Fruit fly (Drosophila melanogaster): ENCODE measurements around the gene FoxP.

FoxP gene

DNA sequence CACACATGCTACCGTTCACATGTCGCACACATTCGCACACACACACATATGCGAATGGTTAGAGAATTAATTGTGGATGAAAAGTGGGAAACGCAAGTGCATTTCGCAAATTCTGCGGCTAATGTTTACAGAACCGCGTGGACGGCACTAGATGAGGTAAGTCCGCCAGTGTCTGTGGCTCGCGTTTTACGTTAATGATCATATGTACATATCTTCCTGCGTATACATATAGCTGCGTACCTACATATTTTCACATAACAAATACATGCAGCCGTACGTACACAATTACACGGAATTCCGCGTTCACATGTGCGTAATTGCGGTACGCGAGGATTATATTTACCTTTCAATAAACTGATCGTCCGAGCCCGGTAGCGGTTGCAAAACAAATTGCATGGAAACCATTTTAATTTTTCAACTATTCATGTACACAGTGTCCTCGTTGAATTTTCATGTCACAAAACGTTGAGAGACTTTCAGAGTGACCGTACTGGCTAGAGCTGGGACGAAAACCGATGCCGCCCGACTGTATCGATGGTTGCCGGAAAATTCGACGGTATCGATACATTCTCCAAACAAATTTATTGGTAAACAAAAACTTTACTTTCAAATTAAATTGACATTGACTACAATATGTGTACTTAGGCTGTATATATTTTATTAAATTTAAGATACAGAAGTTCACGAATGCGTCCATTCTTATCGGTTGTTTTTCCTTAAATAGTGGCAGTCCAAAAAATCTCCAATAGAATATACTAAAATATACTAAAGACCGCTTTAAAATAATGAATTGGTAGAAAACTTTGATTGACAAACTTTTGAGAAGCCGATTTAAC lies 5.3 kb downstream of the FoxP start, which contains the start of gene hyd (continued):
- TF ChIP-seq ssp (GFP tag; IDR thresholded peaks at IDR 0.05) (no peak), CG7839 (tag; optimal IDR thresholded peaks at IDR 0.05) (no peak), CG32532 (GFP tag; IDR thresholded peaks at IDR 0.05) (no peak), CG11247 (GFP tag; IDR thresholded peaks at IDR 0.05) (no peak), so (GFP tag; IDR thresholded peaks at IDR 0.05) (no peak), Dip3 (GFP tag; optimal IDR thresholded peaks at IDR 0.05) (no peak), CG4360 (GFP tag; IDR thresholded peaks at IDR 0.05) (no peak), knrl (GFP tag; IDR thresholded peaks at IDR 0.05; ENCODE audit: partially characterized antibody) (peak; percentile 84), CG10147 (GFP tag; optimal IDR thresholded peaks at IDR 0.05) (no peak), hbn (GFP tag; IDR thresholded peaks at IDR 0.05; ENCODE audit: partially characterized antibody) (peak; percentile 73), pan (optimal IDR thresholded peaks at IDR 0.05) (no peak), pan (GFP tag; optimal IDR thresholded peaks at IDR 0.05 in 1 of 2, IDR thresholded peaks at IDR 0.05 in 1 of 2) (no peak), CG8290 (GFP tag; optimal IDR thresholded peaks at IDR 0.05) (no peak), CG8290 (tag; optimal IDR thresholded peaks at IDR 0.05) (no peak), onecut (GFP tag; IDR thresholded peaks at IDR 0.05) (no peak), ham (GFP tag; IDR thresholded peaks at IDR 0.05) (no peak), CG17385 (GFP tag; optimal IDR thresholded peaks at IDR 0.05) (no peak), CG8765 (GFP tag; IDR thresholded peaks at IDR 0.05) (no peak), CG17186 (GFP tag; optimal IDR thresholded peaks at IDR 0.05) (peak; percentile 24), CG8944 (GFP tag; optimal IDR thresholded peaks at IDR 0.05) (no peak), lov (optimal IDR thresholded peaks at IDR 0.05) (no peak), lov (GFP tag; IDR thresholded peaks at IDR 0.05) (no peak), vnd (GFP tag; IDR thresholded peaks at IDR 0.05; ENCODE audit: partially characterized antibody) (peak; percentile 67; the same call in 2 of the 3 replicates), Dll (GFP tag; IDR thresholded peaks at IDR 0.05; ENCODE audit: partially characterized antibody) (peak; percentile 92), Fer3 (tag; optimal IDR thresholded peaks at IDR 0.05) (no peak), wor (GFP tag; IDR thresholded peaks at IDR 0.05) (no peak), peb (GFP tag; IDR thresholded peaks at IDR 0.05) (no peak), unpg (GFP tag; optimal IDR thresholded peaks at IDR 0.05) (no peak), Dref (GFP tag; IDR thresholded peaks at IDR 0.05) (peak; percentile 89), ase (GFP tag; IDR thresholded peaks at IDR 0.05) (no peak), CG18619 (GFP tag; optimal IDR thresholded peaks at IDR 0.05) (no peak), CG15514 (GFP tag; optimal IDR thresholded peaks at IDR 0.05) (no peak), ara (GFP tag; IDR thresholded peaks at IDR 0.05) (no peak), CG1792 (GFP tag; optimal IDR thresholded peaks at IDR 0.05) (peak; percentile 36), C15 (GFP tag; IDR thresholded peaks at IDR 0.05) (no peak), Bgb (GFP tag; IDR thresholded peaks at IDR 0.05; ENCODE audit: partially characterized antibody) (peak; percentile 85), NC2β (GFP tag; optimal IDR thresholded peaks at IDR 0.05) (no peak), CG1602 (GFP tag; optimal IDR thresholded peaks at IDR 0.05) (no peak), gro (GFP tag; optimal IDR thresholded peaks at IDR 0.05) (no peak), CG15696 (tag; optimal IDR thresholded peaks at IDR 0.05) (no peak), GATAe (GFP tag; conservative IDR thresholded peaks at IDR 0.05) (no peak), CG12299 (tag; optimal IDR thresholded peaks at IDR 0.05) (no peak), CG12104 (GFP tag; optimal IDR thresholded peaks at IDR 0.05) (no peak), Ravus (GFP tag; IDR thresholded peaks at IDR 0.05) (no peak), CG7987 (GFP tag; optimal IDR thresholded peaks at IDR 0.05) (no peak), CG17568 (GFP tag; optimal IDR thresholded peaks at IDR 0.05) (no peak), Xrp1 (GFP tag; IDR thresholded peaks at IDR 0.05) (no peak), scrt (GFP tag; optimal IDR thresholded peaks at IDR 0.05) (no peak), p53 (GFP tag; optimal IDR thresholded peaks at IDR 0.05) (no peak), CG12744 (GFP tag; optimal IDR thresholded peaks at IDR 0.05) (no peak), chm (GFP tag; IDR thresholded peaks at IDR 0.05) (no peak)
